Fruit fly (Drosophila melanogaster): ENCODE data around the gene CG15803.

DNA sequence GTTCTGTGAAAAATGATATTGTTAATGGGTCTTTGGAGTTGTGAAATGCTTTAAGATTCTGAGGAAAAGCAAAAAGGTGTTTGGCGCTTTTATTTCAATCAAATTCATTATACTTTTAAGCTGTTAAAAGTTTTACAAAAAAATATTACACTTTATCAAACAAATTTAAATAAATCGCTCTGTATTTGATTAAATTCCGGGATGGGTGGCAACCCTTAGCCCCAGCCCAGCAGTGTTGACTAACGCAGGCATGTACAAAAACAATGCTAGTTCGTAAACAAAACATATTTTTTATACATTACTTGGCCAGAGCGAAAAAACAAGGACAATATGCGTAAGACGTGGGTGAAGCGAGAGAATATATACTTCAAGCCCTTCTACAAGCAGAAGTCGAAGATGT is 44.2 kb upstream of the CG15803 start, which contains the start of gene CG7685:
- TF ChIP-seq kay (GFP tag; ENCODE audit: borderline replicate concordance) (no peak), CG7101 (tag; optimal IDR thresholded peaks at IDR 0.05) (peak; percentile 81), toe (GFP tag; optimal IDR thresholded peaks at IDR 0.05) (peak; percentile 76), CG5204 (GFP tag; optimal IDR thresholded peaks at IDR 0.05) (no peak)

All from whole organism, adult.